Worm (Caenorhabditis elegans): ENCODE results near the gene mtrr-1.

DNA sequence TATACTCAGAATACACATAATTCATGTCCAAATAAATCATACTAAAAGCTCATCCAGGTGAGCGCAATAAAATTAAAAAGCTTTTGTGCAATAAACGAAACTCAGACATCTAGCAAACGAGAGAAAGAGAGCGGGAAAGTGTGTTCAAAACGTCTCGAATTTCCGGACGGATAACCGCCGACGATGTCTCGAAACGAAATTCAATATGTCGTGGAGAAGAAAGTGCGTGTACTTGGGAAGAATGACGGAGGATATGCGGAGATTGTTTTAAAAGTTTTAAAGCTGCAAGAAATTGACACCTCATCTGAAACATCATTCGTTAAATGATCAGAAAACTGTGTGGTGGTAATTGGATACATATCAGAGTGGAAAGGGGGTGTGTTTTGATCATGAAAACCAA, 29.0 kb downstream of the mtrr-1 start:
- TF ChIP-seq tab-1 (GFP tag; IDR thresholded peaks at IDR 0.05), result no peak
- TF ChIP-seq klf-2 (GFP tag; conservative IDR thresholded peaks at IDR 0.05), result no peak
- TF ChIP-seq T22C8.4 (GFP tag; IDR thresholded peaks at IDR 0.05), result no peak
- no peak for TF ChIP-seq ztf-23 (GFP tag; IDR thresholded peaks at IDR 0.05)
- no peak for TF ChIP-seq ztf-29 (GFP tag; IDR thresholded peaks at IDR 0.05)
- no peak for TF ChIP-seq ref-1 (GFP tag; conservative IDR thresholded peaks at IDR 0.05)
- no peak for TF ChIP-seq cog-1 (tag; optimal IDR thresholded peaks at IDR 0.05)
- TF ChIP-seq flt-1 (GFP tag; IDR thresholded peaks at IDR 0.05), result no peak
- TF ChIP-seq med-1 (GFP tag; optimal IDR thresholded peaks at IDR 0.05; ENCODE audit: insufficient read depth), result no peak
